Worm (Caenorhabditis elegans) whole organism, mixed stage, embryonic: ENCODE results near the gene C07A12.2.

Experiments used
- M03D4.4 ChIP-seq: sonication (generic microtip); optimal IDR thresholded peaks from 2 replicates; lab custom pipeline; 2017; ENCODE audit warnings: mild to moderate bottlenecking, missing genetic modification characterization, missing compliant biosample characterization
- bed-3 ChIP-seq: fragments of 200-800 bp; sonication (Bioruptor generic); optimal IDR thresholded peaks from 3 replicates; lab custom pipeline; 2018; ENCODE audit warnings: mild to moderate bottlenecking, missing genetic modification characterization, moderate library complexity, missing compliant biosample characterization
- blmp-1 ChIP-seq: fragments of 150-350 bp; optimal IDR thresholded peaks from 2 replicates; lab custom pipeline; 2014; ENCODE audit warnings: missing biosample characterization, missing genetic modification characterization
- ceh-39 ChIP-seq: fragments of 150-350 bp; optimal IDR thresholded peaks from 2 replicates; lab custom pipeline; 2014; ENCODE audit warnings: missing biosample characterization, missing genetic modification characterization
- ceh-43 ChIP-seq: fragments of 200-800 bp; sonication (Bioruptor generic); optimal IDR thresholded peaks from 2 replicates; lab custom pipeline; 2018; ENCODE audit warnings: mild to moderate bottlenecking, missing genetic modification characterization, moderate library complexity, missing compliant biosample characterization
- ces-1 ChIP-seq: fragments of 150-350 bp; optimal IDR thresholded peaks from 2 replicates; lab custom pipeline; 2014; ENCODE audit warnings: missing biosample characterization, missing genetic modification reagents, missing genetic modification characterization
- drap-1 ChIP-seq: fragments of 200-800 bp; sonication (Bioruptor generic); optimal IDR thresholded peaks from 3 replicates; lab custom pipeline; 2018; ENCODE audit warnings: mild to moderate bottlenecking, missing genetic modification characterization, missing compliant biosample characterization
- elt-1 ChIP-seq: sonication (generic microtip); optimal IDR thresholded peaks from 2 replicates; lab custom pipeline; 2017; ENCODE audit warnings: missing genetic modification characterization, mild to moderate bottlenecking, missing compliant biosample characterization, antibody characterized with exemption, moderate library complexity, borderline replicate concordance; ENCODE audit not compliant: insufficient read depth
- elt-3 ChIP-seq: fragments of 150-350 bp; optimal IDR thresholded peaks from 2 replicates; lab custom pipeline; 2014; ENCODE audit warnings: missing biosample characterization, missing genetic modification characterization
- flh-1 ChIP-seq: fragments of 200-800 bp; sonication (Bioruptor generic); optimal IDR thresholded peaks from 2 replicates; lab custom pipeline; 2018; ENCODE audit warnings: mild to moderate bottlenecking, missing genetic modification characterization, moderate library complexity, missing compliant biosample characterization
- ham-2 ChIP-seq: fragments of 200-800 bp; sonication (Bioruptor generic); optimal IDR thresholded peaks from 2 replicates; lab custom pipeline; 2018; ENCODE audit warnings: mild to moderate bottlenecking, missing genetic modification characterization, missing compliant biosample characterization
- hlh-1 ChIP-seq: fragments of 150-350 bp; optimal IDR thresholded peaks from 2 replicates; lab custom pipeline; 2014; ENCODE audit warnings: missing biosample characterization, missing genetic modification reagents, missing genetic modification characterization
- lin-13 ChIP-seq: fragments of 150-350 bp; optimal IDR thresholded peaks from 2 replicates; lab custom pipeline; 2014; ENCODE audit warnings: missing biosample characterization, missing genetic modification characterization
- lin-32 ChIP-seq: fragments of 200-800 bp; sonication (Bioruptor generic); optimal IDR thresholded peaks from 2 replicates; lab custom pipeline; 2018; ENCODE audit warnings: mild to moderate bottlenecking, missing genetic modification characterization, missing compliant biosample characterization
- lsy-2 ChIP-seq: fragments of 150-350 bp; optimal IDR thresholded peaks from 2 replicates; lab custom pipeline; 2014; ENCODE audit warnings: missing biosample characterization, missing genetic modification characterization
- mab-5 ChIP-seq: fragments of 150-350 bp; optimal IDR thresholded peaks from 2 replicates; lab custom pipeline; 2014; ENCODE audit warnings: missing biosample characterization, missing genetic modification characterization
- mls-2 ChIP-seq: sonication (generic microtip); optimal IDR thresholded peaks from 2 replicates; lab custom pipeline; 2016; ENCODE audit warnings: mild to moderate bottlenecking, missing genetic modification characterization, moderate library complexity, missing compliant biosample characterization
- nhr-12 ChIP-seq: fragments of 150-350 bp; optimal IDR thresholded peaks from 2 replicates; lab custom pipeline; 2014; ENCODE audit warnings: missing biosample characterization, missing genetic modification characterization
- nhr-2 ChIP-seq: fragments of 150-350 bp; optimal IDR thresholded peaks from 2 replicates; lab custom pipeline; 2014; ENCODE audit warnings: missing biosample characterization, missing genetic modification characterization
- nhr-237 ChIP-seq: fragments of 150-350 bp; optimal IDR thresholded peaks from 2 replicates; lab custom pipeline; 2014; ENCODE audit warnings: missing biosample characterization, missing genetic modification characterization
- nhr-28 ChIP-seq: fragments of 150-350 bp; optimal IDR thresholded peaks from 2 replicates; lab custom pipeline; 2014; ENCODE audit warnings: missing biosample characterization, missing genetic modification characterization
- nhr-76 ChIP-seq: sonication (generic microtip); optimal IDR thresholded peaks from 2 replicates; lab custom pipeline; 2017; ENCODE audit warnings: missing biosample characterization, missing genetic modification characterization
- pha-4 ChIP-seq: fragments of 150-350 bp; optimal IDR thresholded peaks from 2 replicates; lab custom pipeline; 2018; ENCODE audit warnings: missing biosample characterization, missing genetic modification reagents, missing genetic modification characterization
- sem-2 ChIP-seq: fragments of 200-800 bp; sonication (Bioruptor generic); optimal IDR thresholded peaks from 2 replicates; lab custom pipeline; 2018; ENCODE audit warnings: mild to moderate bottlenecking, missing genetic modification characterization, missing compliant biosample characterization
- sptf-1 ChIP-seq: sonication (generic microtip); optimal IDR thresholded peaks from 2 replicates; lab custom pipeline; 2017; ENCODE audit warnings: mild to moderate bottlenecking, missing genetic modification characterization, moderate library complexity, missing compliant biosample characterization
- tbx-8 ChIP-seq: fragments of 200-800 bp; sonication (Bioruptor generic); optimal IDR thresholded peaks from 2 replicates; lab custom pipeline; 2018; ENCODE audit warnings: mild to moderate bottlenecking, missing genetic modification characterization, moderate library complexity, missing compliant biosample characterization
- unc-120 ChIP-seq: sonication (generic microtip); optimal IDR thresholded peaks from 2 replicates; lab custom pipeline; 2017; ENCODE audit warnings: missing genetic modification characterization, missing compliant biosample characterization; ENCODE audit not compliant: poor library complexity, severe bottlenecking
- unc-39 ChIP-seq: fragments of 150-350 bp; optimal IDR thresholded peaks from 2 replicates; lab custom pipeline; 2014; ENCODE audit warnings: missing biosample characterization, missing genetic modification characterization
- unc-62 ChIP-seq: fragments of 150-350 bp; optimal IDR thresholded peaks from 2 replicates; lab custom pipeline; 2014; ENCODE audit warnings: missing biosample characterization, missing genetic modification reagents, missing genetic modification characterization
- zip-8 ChIP-seq: fragments of 150-350 bp; optimal IDR thresholded peaks from 2 replicates; lab custom pipeline; 2014; ENCODE audit warnings: missing biosample characterization, missing genetic modification characterization
- ztf-11 ChIP-seq: fragments of 150-350 bp; optimal IDR thresholded peaks from 2 replicates; lab custom pipeline; 2014; ENCODE audit warnings: missing biosample characterization, missing genetic modification characterization

C07A12.2 gene

DNA sequence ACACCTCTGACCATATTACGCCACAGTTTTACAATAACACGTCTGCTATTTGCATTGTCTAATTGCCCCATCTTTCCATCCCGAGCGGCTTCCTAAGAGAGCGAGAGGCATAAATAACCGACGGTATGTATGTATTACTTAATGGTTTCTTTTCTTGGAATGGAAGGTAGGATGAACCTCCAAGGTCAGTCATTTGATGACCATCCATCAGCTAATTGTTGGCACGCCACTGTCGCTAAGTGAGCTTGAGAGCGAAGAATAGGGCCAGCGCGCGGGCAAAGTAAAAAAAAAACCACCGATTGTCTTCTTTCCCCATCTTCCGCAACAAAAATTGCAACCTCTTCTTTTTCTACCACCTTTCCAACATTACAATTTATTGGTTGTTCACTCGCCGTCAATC is 11.4 kb downstream of the C07A12.2 start:
- TF ChIP-seq unc-120 (tag; lab: Kevin White, UChicago): no peak
- TF ChIP-seq ham-2 (GFP tag; lab: Kevin White, UChicago): peak; percentile 93
- TF ChIP-seq zip-8 (tag; lab: Kevin White, UChicago): no peak
- peak; percentile 15 for TF ChIP-seq sptf-1 (tag; lab: Kevin White, UChicago)
- TF ChIP-seq tbx-8: no peak
- TF ChIP-seq lsy-2 (tag; lab: Kevin White, UChicago): no peak
- TF ChIP-seq lin-32 (GFP tag; lab: Kevin White, UChicago): no peak
- no peak for TF ChIP-seq nhr-12
- TF ChIP-seq elt-1 (tag; lab: Kevin White, UChicago): no peak
- TF ChIP-seq ceh-39 (tag; lab: Kevin White, UChicago): no peak

DNA sequence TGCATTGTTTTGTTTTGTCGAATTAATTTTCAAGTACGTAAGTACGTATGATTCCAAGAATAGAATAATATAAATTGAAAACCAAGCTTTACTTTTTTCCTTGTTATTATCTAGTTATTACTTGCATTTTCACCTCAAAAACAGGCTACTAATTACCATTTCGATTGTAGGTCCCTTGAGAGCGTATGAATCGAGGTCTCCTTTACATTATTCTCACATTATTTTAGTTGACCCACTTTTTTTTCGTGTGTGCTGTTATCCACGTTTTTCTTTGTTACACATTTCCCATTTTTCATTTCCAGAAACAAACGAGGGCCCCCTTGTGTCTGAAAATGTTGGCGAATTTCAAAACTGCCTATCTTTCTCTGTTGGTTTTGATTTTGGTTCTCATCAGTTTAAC is 17.2 kb downstream of the C07A12.2 start, which contains the start of gene C05E11.6:
C05E11.6 (plus strand) TSS at position 301 of the 400 bp plus-strand sequence.
- no peak for TF ChIP-seq flh-1 (GFP tag; lab: Kevin White, UChicago)
- TF ChIP-seq unc-120 (tag; lab: Kevin White, UChicago): no peak
- no peak for TF ChIP-seq lin-32 (GFP tag; lab: Kevin White, UChicago)
- no peak for TF ChIP-seq ceh-43 (GFP tag; lab: Kevin White, UChicago)
- no peak for TF ChIP-seq zip-8 (tag; lab: Kevin White, UChicago)
- no peak for TF ChIP-seq nhr-2 (tag; lab: Kevin White, UChicago)
- TF ChIP-seq mab-5: no peak
- no peak for TF ChIP-seq sptf-1 (tag; lab: Kevin White, UChicago)
- TF ChIP-seq unc-62: no peak
- TF ChIP-seq unc-39 (tag; lab: Kevin White, UChicago): no peak
- no peak for TF ChIP-seq sem-2 (GFP tag; lab: Kevin White, UChicago)

DNA sequence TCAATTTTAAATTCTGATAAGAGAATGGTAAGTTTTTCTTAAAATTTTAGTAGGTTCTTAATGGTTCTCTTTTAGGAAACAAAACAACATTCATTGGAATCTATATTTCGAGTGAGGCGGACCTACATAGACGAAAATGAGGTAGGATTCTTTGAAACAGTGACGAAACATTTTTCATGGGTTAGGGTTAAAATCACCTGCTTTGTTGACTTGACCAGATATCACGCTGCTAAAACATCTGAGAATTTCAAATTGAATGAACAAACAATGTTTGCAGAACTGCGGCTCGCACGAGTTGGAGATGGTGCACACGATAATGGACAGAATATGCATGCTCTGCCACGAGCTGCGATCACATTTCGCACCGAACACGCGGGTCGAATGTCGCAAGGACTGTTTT is 17.6 kb downstream of the C07A12.2 start:
- no peak for TF ChIP-seq nhr-76
- TF ChIP-seq lin-13 (tag; lab: Kevin White, UChicago): no peak
- no peak for TF ChIP-seq unc-120 (tag; lab: Kevin White, UChicago)
- TF ChIP-seq ztf-11 (tag; lab: Kevin White, UChicago): no peak
- no peak for TF ChIP-seq drap-1
- no peak for TF ChIP-seq bed-3 (GFP tag; lab: Kevin White, UChicago)
- no peak for TF ChIP-seq unc-62
- no peak for TF ChIP-seq nhr-12
- TF ChIP-seq nhr-28 (tag; lab: Kevin White, UChicago): no peak
- TF ChIP-seq ceh-39 (tag; lab: Kevin White, UChicago): no peak
- TF ChIP-seq sptf-1 (tag; lab: Kevin White, UChicago): no peak
- TF ChIP-seq tbx-8: no peak
- no peak for TF ChIP-seq pha-4
- no peak for TF ChIP-seq elt-1 (tag; lab: Kevin White, UChicago)
- TF ChIP-seq nhr-237 (tag; lab: Kevin White, UChicago): no peak
- no peak for TF ChIP-seq hlh-1 (tag; lab: Kevin White, UChicago)
- TF ChIP-seq ham-2 (GFP tag; lab: Kevin White, UChicago): no peak
- TF ChIP-seq ceh-43 (GFP tag; lab: Kevin White, UChicago): no peak
- TF ChIP-seq lsy-2 (tag; lab: Kevin White, UChicago): no peak
- TF ChIP-seq elt-3: no peak
- TF ChIP-seq, all 35 proteins: peak for 0

DNA sequence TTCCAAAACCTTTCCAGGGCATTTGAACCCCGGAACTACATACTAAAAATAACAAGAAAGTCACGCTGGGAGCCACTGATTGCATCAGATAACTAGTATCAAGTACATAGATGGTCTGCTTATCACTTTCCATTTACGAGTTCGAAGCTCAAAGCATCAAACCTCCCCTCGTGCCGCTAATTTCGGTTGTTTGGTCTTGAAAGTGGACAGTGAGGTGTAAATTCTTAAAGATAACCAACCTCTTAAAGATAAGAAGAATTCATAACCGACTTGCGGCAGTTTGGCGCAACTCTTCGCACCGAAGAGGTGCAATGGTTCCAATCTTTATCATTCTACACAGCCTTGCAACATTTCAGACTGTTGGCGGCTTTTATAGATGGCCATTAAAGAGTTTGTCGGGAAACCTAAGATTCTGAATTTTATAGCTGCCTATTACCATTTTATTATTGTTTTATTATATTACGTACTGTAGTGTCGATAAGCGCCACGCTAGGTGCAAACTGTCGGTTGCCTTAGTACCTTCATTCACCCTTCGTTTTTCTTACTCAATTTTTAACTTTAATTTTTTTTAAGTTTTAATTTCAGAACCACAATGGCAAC is 20.2 kb downstream of the C07A12.2 start, which contains the start of gene amt-4:
amt-4 (plus strand) TSS at position 586 of the 600 bp plus-strand sequence.
- no peak for TF ChIP-seq M03D4.4 (tag; lab: Kevin White, UChicago)
- TF ChIP-seq flh-1 (GFP tag; lab: Kevin White, UChicago): no peak
- TF ChIP-seq blmp-1 (tag; lab: Kevin White, UChicago): no peak
- TF ChIP-seq tbx-8: no peak
- no peak for TF ChIP-seq mls-2 (tag; lab: Kevin White, UChicago)
- no peak for TF ChIP-seq lsy-2 (tag; lab: Kevin White, UChicago)
- TF ChIP-seq hlh-1 (tag; lab: Kevin White, UChicago): no peak
- no peak for TF ChIP-seq unc-120 (tag; lab: Kevin White, UChicago)
- TF ChIP-seq ces-1: no peak
